Worm (Caenorhabditis elegans) whole organism, early embryonic: ENCODE measurements around the gene dif-1.

ENCODE experiments used
- B0310.2 ChIP-seq: sonication (generic microtip); optimal IDR thresholded peaks from 2 replicates; lab custom pipeline; 2016; ENCODE audit warnings: mild to moderate bottlenecking, missing genetic modification characterization, missing compliant biosample characterization
- F13C5.2 ChIP-seq: sonication (generic microtip); optimal IDR thresholded peaks from 2 replicates; lab custom pipeline; 2017; ENCODE audit warnings: mild to moderate bottlenecking, missing genetic modification characterization, inconsistent platforms, missing compliant biosample characterization
- aly-1 ChIP-seq: sonication (generic microtip); optimal IDR thresholded peaks from 2 replicates; lab custom pipeline; 2016; ENCODE audit warnings: missing genetic modification characterization, missing compliant biosample characterization
- ama-1 ChIP-seq: fragments of 150-350 bp; optimal IDR thresholded peaks from 2 replicates; lab custom pipeline; 2014
- ceh-13 ChIP-seq: fragments of 200-800 bp; sonication (Bioruptor generic); optimal IDR thresholded peaks from 2 replicates; lab custom pipeline; 2018; ENCODE audit warnings: mild to moderate bottlenecking, missing genetic modification characterization, missing compliant biosample characterization
- ceh-36 ChIP-seq: sonication (generic microtip); optimal IDR thresholded peaks from 2 replicates; lab custom pipeline; 2016; ENCODE audit warnings: missing genetic modification characterization, inconsistent platforms, missing compliant biosample characterization
- ets-7 ChIP-seq: sonication (generic microtip); optimal IDR thresholded peaks from 2 replicates; lab custom pipeline; 2016; ENCODE audit warnings: missing genotype, missing genetic modification characterization, missing compliant biosample characterization
- flt-1 ChIP-seq: fragments of 200-800 bp; sonication (Bioruptor generic); IDR thresholded peaks from 2 replicates; pipeline ENCODE4 v1.3.6; 2022; ENCODE audit warnings: missing genetic modification characterization, missing compliant biosample characterization
- hmbx-1 ChIP-seq: sonication (generic microtip); optimal IDR thresholded peaks from 2 replicates; lab custom pipeline; 2016; ENCODE audit warnings: mild to moderate bottlenecking, missing genetic modification characterization, missing compliant biosample characterization
- hmg-4 ChIP-seq: fragments of 200-800 bp; sonication (Bioruptor generic); optimal IDR thresholded peaks from 2 replicates; lab custom pipeline; 2018; ENCODE audit warnings: mild to moderate bottlenecking, missing genetic modification characterization, missing compliant biosample characterization
- hnd-1 ChIP-seq: sonication (generic microtip); optimal IDR thresholded peaks from 2 replicates; lab custom pipeline; 2016; ENCODE audit warnings: missing genetic modification characterization, missing compliant biosample characterization
- pes-1 ChIP-seq: fragments of 200-800 bp; sonication (Bioruptor generic); IDR thresholded peaks from 2 replicates; pipeline ENCODE4 v1.3.6; 2022; ENCODE audit warnings: missing genetic modification reagents, missing genetic modification characterization, missing compliant biosample characterization
- scrt-1 ChIP-seq: fragments of 200-800 bp; sonication (Bioruptor generic); IDR thresholded peaks from 2 replicates; pipeline ENCODE4 v1.3.6; 2022; ENCODE audit warnings: missing genetic modification characterization, missing compliant biosample characterization
- sea-1 ChIP-seq: fragments of 200-800 bp; sonication (Bioruptor generic); conservative IDR thresholded peaks from 2 replicates; pipeline ENCODE4 v1.3.6; 2022; ENCODE audit warnings: missing genetic modification characterization, missing compliant biosample characterization
- tbx-11 ChIP-seq: fragments of 200-800 bp; sonication (Bioruptor generic); IDR thresholded peaks from 2 replicates; pipeline ENCODE4 v1.3.6; 2022; ENCODE audit warnings: missing genetic modification characterization, missing compliant biosample characterization
- tbx-37 ChIP-seq: fragments of 200-800 bp; sonication (Bioruptor generic); conservative IDR thresholded peaks from 2 replicates; pipeline ENCODE4 v1.3.6; 2022; ENCODE audit warnings: missing genetic modification reagents, missing genetic modification characterization, missing compliant biosample characterization
- tra-4 ChIP-seq: sonication (generic microtip); optimal IDR thresholded peaks from 2 replicates; lab custom pipeline; 2017; ENCODE audit warnings: missing genetic modification characterization, missing compliant biosample characterization

Gene dif-1

ce11 chrIV:7542485-7543001, 10.3 kb downstream of the dif-1 start, which contains the start of gene R05G6.10:
Gene R05G6.10 (minus strand): TSS chrIV:7542535.
- no peak for TF ChIP-seq pes-1
- no peak for TF ChIP-seq ceh-36 (tag; lab: Kevin White, UChicago)
- TF ChIP-seq ceh-13 (GFP tag; lab: Kevin White, UChicago), result no peak
- no peak for TF ChIP-seq sea-1
- TF ChIP-seq tra-4, result no peak
- no peak for TF ChIP-seq flt-1 (GFP tag; lab: Robert Waterston, UW)
- TF ChIP-seq hmbx-1 (tag; lab: Kevin White, UChicago), result no peak
- no peak for TF ChIP-seq scrt-1 (GFP tag; lab: Robert Waterston, UW)
- no peak for TF ChIP-seq ets-7 (tag; lab: Kevin White, UChicago)
- TF ChIP-seq aly-1 (tag; lab: Kevin White, UChicago), result no peak
- TF ChIP-seq tbx-11 (GFP tag; lab: Robert Waterston, UW), result no peak
- no peak for TF ChIP-seq hmg-4 (GFP tag; lab: Kevin White, UChicago)
- TF ChIP-seq tbx-37 (GFP tag; lab: Robert Waterston, UW), result no peak
- TF ChIP-seq B0310.2 (tag; lab: Kevin White, UChicago), result no peak
- TF ChIP-seq F13C5.2, result no peak
- TF ChIP-seq hnd-1 (tag; lab: Kevin White, UChicago), result no peak
- no peak for TF ChIP-seq ama-1 (lab: Kevin White, UChicago)

ce11 chrIV:7532360-7532759, 20.4 kb downstream of the dif-1 start, which contains the start of gene R05G6.1:
Gene R05G6.1 (plus strand): TSS chrIV:7532660.
- TF ChIP-seq scrt-1 (GFP tag; lab: Robert Waterston, UW), result no peak
- TF ChIP-seq flt-1 (GFP tag; lab: Robert Waterston, UW), result no peak
- no peak for TF ChIP-seq ceh-36 (tag; lab: Kevin White, UChicago)
- no peak for TF ChIP-seq pes-1
- no peak for TF ChIP-seq B0310.2 (tag; lab: Kevin White, UChicago)
- TF ChIP-seq hmg-4 (GFP tag; lab: Kevin White, UChicago), result no peak
- TF ChIP-seq ceh-13 (GFP tag; lab: Kevin White, UChicago), result no peak
- TF ChIP-seq tra-4, result no peak
- TF ChIP-seq ets-7 (tag; lab: Kevin White, UChicago), result no peak
- no peak for TF ChIP-seq hmbx-1 (tag; lab: Kevin White, UChicago)
- no peak for TF ChIP-seq aly-1 (tag; lab: Kevin White, UChicago)
- TF ChIP-seq ama-1 (lab: Kevin White, UChicago), result no peak
- TF ChIP-seq F13C5.2, result no peak
- TF ChIP-seq tbx-37 (GFP tag; lab: Robert Waterston, UW), result no peak
- no peak for TF ChIP-seq tbx-11 (GFP tag; lab: Robert Waterston, UW)
- no peak for TF ChIP-seq sea-1

DNA sequence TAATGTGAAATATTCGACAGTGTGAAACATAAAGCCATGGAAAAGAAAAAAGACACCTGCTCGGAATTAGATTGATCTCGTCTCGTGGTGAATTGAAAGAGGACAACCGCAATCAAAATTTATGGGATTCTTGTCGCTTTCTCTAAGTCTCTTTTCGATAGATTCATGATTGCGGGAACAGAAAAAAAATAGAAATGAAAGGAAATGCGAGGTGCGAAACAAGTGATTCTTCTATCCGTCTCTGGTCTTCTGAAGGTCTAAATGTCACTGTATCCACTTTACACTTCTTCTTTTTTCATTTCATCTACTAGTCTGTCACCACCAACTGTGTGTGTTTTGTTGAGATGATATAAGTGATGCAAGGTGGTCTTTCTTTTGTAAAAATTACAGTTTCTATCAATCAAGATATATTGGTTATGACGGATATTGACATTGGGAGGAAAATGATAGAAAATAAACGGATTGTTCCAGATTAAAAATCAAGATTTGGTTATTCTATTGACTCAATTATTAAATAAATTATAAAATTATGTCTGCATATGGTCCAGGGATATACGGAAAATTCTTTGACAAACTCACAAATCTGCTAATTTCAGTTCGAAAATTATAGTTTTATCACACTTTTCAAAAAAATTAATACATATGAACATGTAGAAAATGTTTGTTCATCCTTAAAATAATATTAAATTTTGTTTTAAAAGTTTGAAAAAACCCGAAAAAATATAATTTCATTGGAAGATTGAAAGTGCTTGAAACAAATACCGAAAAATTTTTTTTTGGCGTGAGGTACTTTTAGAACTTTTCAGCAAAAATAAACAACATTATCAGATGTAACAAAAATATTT, 22.4 kb downstream of the dif-1 start:
- TF ChIP-seq ama-1 (lab: Kevin White, UChicago), result no peak

DNA sequence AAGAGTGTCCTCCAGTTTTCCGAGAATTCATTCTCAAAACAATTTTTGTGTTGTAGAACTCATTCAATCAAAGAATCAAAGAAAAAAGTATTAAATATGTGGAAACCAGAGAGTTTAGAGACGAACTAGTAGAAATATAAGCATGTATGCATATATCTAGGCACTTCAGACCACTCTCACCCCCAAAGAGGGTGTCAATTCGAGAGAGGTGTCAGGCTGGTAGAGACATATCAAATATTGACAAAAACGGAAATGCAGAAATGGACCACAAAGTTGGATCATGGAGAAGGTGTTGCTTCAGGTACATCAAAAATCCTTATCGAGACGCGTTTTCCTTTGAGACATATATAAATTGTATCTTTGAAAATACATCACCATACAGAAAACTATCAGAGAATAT, 29.1 kb downstream of the dif-1 start:
- TF ChIP-seq tra-4, result no peak
- no peak for TF ChIP-seq B0310.2 (tag; lab: Kevin White, UChicago)
- TF ChIP-seq flt-1 (GFP tag; lab: Robert Waterston, UW), result no peak
- TF ChIP-seq hmbx-1 (tag; lab: Kevin White, UChicago), result no peak
- no peak for TF ChIP-seq ceh-13 (GFP tag; lab: Kevin White, UChicago)
- no peak for TF ChIP-seq tbx-11 (GFP tag; lab: Robert Waterston, UW)
- TF ChIP-seq tbx-37 (GFP tag; lab: Robert Waterston, UW), result no peak

ce11 chrIV:7521591-7521990, 31.2 kb downstream of the dif-1 start:
- TF ChIP-seq tbx-37 (GFP tag; lab: Robert Waterston, UW) (no peak), aly-1 (tag; lab: Kevin White, UChicago) (no peak), F13C5.2 (no peak), flt-1 (GFP tag; lab: Robert Waterston, UW) (no peak), B0310.2 (tag; lab: Kevin White, UChicago) (no peak), hmg-4 (GFP tag; lab: Kevin White, UChicago) (no peak), tra-4 (no peak), hnd-1 (tag; lab: Kevin White, UChicago) (no peak), tbx-11 (GFP tag; lab: Robert Waterston, UW) (no peak), pes-1 (no peak), ets-7 (tag; lab: Kevin White, UChicago) (no peak), ama-1 (lab: Kevin White, UChicago) (no peak), ceh-36 (tag; lab: Kevin White, UChicago) (no peak), ceh-13 (GFP tag; lab: Kevin White, UChicago) (no peak), sea-1 (no peak), scrt-1 (GFP tag; lab: Robert Waterston, UW) (no peak), hmbx-1 (tag; lab: Kevin White, UChicago) (no peak)

- TF ChIP-seq hmbx-1 (tag; lab: Kevin White, UChicago) (no peak), hnd-1 (tag; lab: Kevin White, UChicago) (no peak), ceh-36 (tag; lab: Kevin White, UChicago) (no peak), pes-1 (no peak), scrt-1 (GFP tag; lab: Robert Waterston, UW) (no peak), sea-1 (no peak), ama-1 (lab: Kevin White, UChicago) (no peak)
Observed at ce11 chrIV:7520841-7521240, 32.0 kb downstream of the dif-1 start.

ce11 chrIV:7520258-7520657, 32.5 kb downstream of the dif-1 start:
- TF ChIP-seq scrt-1 (GFP tag; lab: Robert Waterston, UW) (no peak), aly-1 (tag; lab: Kevin White, UChicago) (no peak), hnd-1 (tag; lab: Kevin White, UChicago) (no peak), hmg-4 (GFP tag; lab: Kevin White, UChicago) (no peak), tbx-37 (GFP tag; lab: Robert Waterston, UW) (no peak), ceh-13 (GFP tag; lab: Kevin White, UChicago) (no peak), F13C5.2 (no peak), tbx-11 (GFP tag; lab: Robert Waterston, UW) (no peak), pes-1 (no peak), ama-1 (lab: Kevin White, UChicago) (no peak), ceh-36 (tag; lab: Kevin White, UChicago) (no peak), sea-1 (no peak), tra-4 (no peak), flt-1 (GFP tag; lab: Robert Waterston, UW) (no peak), B0310.2 (tag; lab: Kevin White, UChicago) (no peak), hmbx-1 (tag; lab: Kevin White, UChicago) (no peak)
